Worm (Caenorhabditis elegans) whole organism, L1 larva: ENCODE data around the gene rde-12.

Experiments
- C04F5.9 ChIP-seq: sonication (generic microtip); optimal IDR thresholded peaks from 2 replicates; lab custom pipeline; 2016; ENCODE audit warnings: missing genetic modification characterization, missing compliant biosample characterization
- C16A3.4 ChIP-seq: fragments of 150-350 bp; optimal IDR thresholded peaks from 2 replicates; lab custom pipeline; 2014; ENCODE audit warnings: missing biosample characterization, missing genetic modification characterization
- alr-1 ChIP-seq: fragments of 200-800 bp; sonication (Bioruptor generic); optimal IDR thresholded peaks from 2 replicates; lab custom pipeline; 2018; ENCODE audit warnings: borderline replicate concordance, mild to moderate bottlenecking, missing genetic modification characterization, missing compliant biosample characterization
- ceh-88 ChIP-seq: fragments of 200-800 bp; sonication (Bioruptor generic); IDR thresholded peaks from 2 replicates; pipeline ENCODE4 v1.3.6; 2022; ENCODE audit warnings: missing genetic modification characterization, missing compliant biosample characterization
- ceh-90 ChIP-seq: sonication (generic microtip); optimal IDR thresholded peaks from 2 replicates; lab custom pipeline; 2016; ENCODE audit warnings: missing genetic modification characterization, missing compliant biosample characterization
- ces-1 ChIP-seq: fragments of 150-350 bp; optimal IDR thresholded peaks from 2 replicates; lab custom pipeline; 2014; ENCODE audit warnings: missing biosample characterization, missing genetic modification reagents, missing genetic modification characterization
- dpl-1 ChIP-seq, 3 experiments: fragments of 150-350 bp in 2 of 3; sonication (generic microtip) in 1 of 3; optimal IDR thresholded peaks; 2 replicates each; lab custom pipeline; 2014 to 2017; ENCODE audit warnings: missing biosample characterization in 3 of 3, missing genetic modification characterization in 3 of 3, missing genetic modification reagents in 3 of 3
- efl-1 ChIP-seq, 4 experiments: fragments of 150-350 bp; optimal IDR thresholded peaks in 3 of 4; peaks in 1 of 4; 1 replicate in 1 of 4; 2 replicates in 3 of 4; lab custom pipeline; 2014; ENCODE audit warnings: missing biosample characterization in 2 of 4, missing genetic modification characterization in 2 of 4, missing genetic modification reagents in 2 of 4
- egl-27 ChIP-seq, 2 experiments: fragments of 150-350 bp in 1 of 2; sonication (generic microtip); optimal IDR thresholded peaks; 3 replicates each; lab custom pipeline; 2017 to 2018; ENCODE audit warnings: missing biosample characterization in 2 of 2, missing genetic modification characterization in 2 of 2, missing genetic modification reagents in 2 of 2
- elt-2 ChIP-seq: sonication (generic microtip); optimal IDR thresholded peaks from 2 replicates; lab custom pipeline; 2016; ENCODE audit warnings: missing genetic modification characterization, mild to moderate bottlenecking, inconsistent platforms, missing compliant biosample characterization, missing genetic modification reagents
- elt-3 ChIP-seq, 6 experiments: fragments of 150-350 bp in 1 of 6; sonication (generic microtip); optimal IDR thresholded peaks; 2 replicates each; lab custom pipeline; 2017 to 2018; ENCODE audit warnings: missing biosample characterization in 6 of 6, missing genetic modification characterization in 6 of 6, inconsistent platforms in 1 of 6
- ets-5 ChIP-seq: fragments of 200-800 bp; sonication (Bioruptor generic); IDR thresholded peaks from 2 replicates; pipeline ENCODE4 v1.3.6; 2022; ENCODE audit warnings: missing genetic modification characterization, missing compliant biosample characterization
- fkh-10 ChIP-seq: sonication (generic microtip); optimal IDR thresholded peaks from 2 replicates; lab custom pipeline; 2017; ENCODE audit warnings: missing biosample characterization, missing genetic modification reagents, missing genetic modification characterization
- fkh-4 ChIP-seq: sonication (generic microtip); optimal IDR thresholded peaks from 2 replicates; lab custom pipeline; 2016; ENCODE audit warnings: missing compliant biosample characterization, missing genetic modification characterization, borderline replicate concordance
- fos-1 ChIP-seq: fragments of 150-350 bp; optimal IDR thresholded peaks from 2 replicates; lab custom pipeline; 2014; ENCODE audit warnings: missing biosample characterization, missing genetic modification characterization
- grh-1 ChIP-seq: fragments of 200-800 bp; sonication (Bioruptor generic); IDR thresholded peaks from 2 replicates; pipeline ENCODE4 v1.3.6; 2022; ENCODE audit warnings: missing genetic modification reagents, missing genetic modification characterization, missing compliant biosample characterization
- hlh-17 ChIP-seq: fragments of 200-800 bp; sonication (Bioruptor generic); optimal IDR thresholded peaks from 2 replicates; lab custom pipeline; 2018; ENCODE audit warnings: missing genetic modification characterization, mild to moderate bottlenecking, missing compliant biosample characterization, moderate library complexity, borderline replicate concordance
- hlh-4 ChIP-seq: sonication (generic microtip); optimal IDR thresholded peaks from 2 replicates; lab custom pipeline; 2016; ENCODE audit warnings: mild to moderate bottlenecking, missing genetic modification characterization, missing compliant biosample characterization
- hpl-2 ChIP-seq: fragments of 150-350 bp; optimal IDR thresholded peaks from 2 replicates; lab custom pipeline; 2014; ENCODE audit warnings: missing biosample characterization, missing genetic modification reagents, missing genetic modification characterization
- isw-1 ChIP-seq: fragments of 200-800 bp; sonication (Bioruptor generic); IDR thresholded peaks from 2 replicates; pipeline ENCODE4 v1.3.6; 2022; ENCODE audit warnings: missing genetic modification characterization, missing compliant biosample characterization
- lin-13 ChIP-seq: fragments of 150-350 bp; optimal IDR thresholded peaks from 2 replicates; lab custom pipeline; 2014; ENCODE audit warnings: missing biosample characterization, missing genetic modification reagents, missing genetic modification characterization
- lin-15B ChIP-seq: fragments of 150-350 bp; sonication (generic microtip); optimal IDR thresholded peaks from 3 replicates; lab custom pipeline; 2014; ENCODE audit warnings: missing biosample characterization, missing genetic modification characterization
- lin-35 ChIP-seq, 2 experiments: fragments of 150-350 bp; optimal IDR thresholded peaks; 2 replicates each; lab custom pipeline; 2014; ENCODE audit warnings: missing biosample characterization in 2 of 2, missing genetic modification characterization in 2 of 2, missing genetic modification reagents in 2 of 2
- lin-39 ChIP-seq: fragments of 150-350 bp; optimal IDR thresholded peaks from 2 replicates; lab custom pipeline; 2014; ENCODE audit warnings: missing biosample characterization, missing genetic modification reagents, missing genetic modification characterization
- lsy-2 ChIP-seq, 2 experiments: fragments of 150-350 bp; optimal IDR thresholded peaks; 2 replicates each; lab custom pipeline; 2014; ENCODE audit warnings: missing biosample characterization in 2 of 2, missing genetic modification characterization in 2 of 2
- mab-9 ChIP-seq: fragments of 200-800 bp; sonication (Bioruptor generic); IDR thresholded peaks from 2 replicates; pipeline ENCODE4 v1.3.6; 2022; ENCODE audit warnings: missing genetic modification reagents, missing genetic modification characterization, missing compliant biosample characterization
- mef-2 ChIP-seq: fragments of 150-350 bp; optimal IDR thresholded peaks from 2 replicates; lab custom pipeline; 2014; ENCODE audit warnings: missing biosample characterization, missing genetic modification characterization
- nhr-11 ChIP-seq: fragments of 150-350 bp; optimal IDR thresholded peaks from 2 replicates; lab custom pipeline; 2014; ENCODE audit warnings: missing biosample characterization, missing genetic modification characterization
- nhr-12 ChIP-seq: sonication (generic microtip); optimal IDR thresholded peaks from 2 replicates; lab custom pipeline; 2017; ENCODE audit warnings: missing biosample characterization, missing genetic modification characterization
- nhr-19 ChIP-seq: fragments of 200-800 bp; sonication (Bioruptor generic); conservative IDR thresholded peaks from 2 replicates; pipeline ENCODE4 v1.3.6; 2022; ENCODE audit warnings: missing genetic modification characterization, missing compliant biosample characterization
- nhr-20 ChIP-seq: sonication (generic microtip); optimal IDR thresholded peaks from 2 replicates; lab custom pipeline; 2016; ENCODE audit warnings: mild to moderate bottlenecking, missing genetic modification characterization, missing compliant biosample characterization
- nhr-47 ChIP-seq: sonication (generic microtip); optimal IDR thresholded peaks from 2 replicates; lab custom pipeline; 2016; ENCODE audit warnings: mild to moderate bottlenecking, missing genetic modification characterization, moderate library complexity, missing compliant biosample characterization
- nhr-71 ChIP-seq: sonication (generic microtip); optimal IDR thresholded peaks from 2 replicates; lab custom pipeline; 2016; ENCODE audit warnings: mild to moderate bottlenecking, missing genetic modification characterization, moderate library complexity, missing compliant biosample characterization
- nhr-77 ChIP-seq: fragments of 150-350 bp; optimal IDR thresholded peaks from 2 replicates; lab custom pipeline; 2014; ENCODE audit warnings: missing biosample characterization, missing genetic modification characterization
- nhr-84 ChIP-seq: sonication (generic microtip); optimal IDR thresholded peaks from 2 replicates; lab custom pipeline; 2017; ENCODE audit warnings: missing biosample characterization, missing genetic modification characterization
- pag-3 ChIP-seq: sonication (generic microtip); optimal IDR thresholded peaks from 2 replicates; lab custom pipeline; 2017; ENCODE audit warnings: missing genetic modification characterization, mild to moderate bottlenecking, missing compliant biosample characterization, antibody characterized with exemption, borderline replicate concordance; ENCODE audit not compliant: insufficient read depth
- pax-3 ChIP-seq: fragments of 200-800 bp; sonication (Bioruptor generic); optimal IDR thresholded peaks from 2 replicates; lab custom pipeline; 2018; ENCODE audit warnings: mild to moderate bottlenecking, missing genetic modification characterization, moderate library complexity, missing compliant biosample characterization
- pqm-1 ChIP-seq: sonication (generic microtip); optimal IDR thresholded peaks from 3 replicates; lab custom pipeline; 2017; ENCODE audit warnings: missing biosample characterization, missing genetic modification characterization
- sox-4 ChIP-seq: sonication (generic microtip); optimal IDR thresholded peaks from 2 replicates; lab custom pipeline; 2016; ENCODE audit warnings: missing genetic modification characterization, missing compliant biosample characterization
- sptf-1 ChIP-seq: fragments of 150-350 bp; optimal IDR thresholded peaks from 2 replicates; lab custom pipeline; 2014; ENCODE audit warnings: missing biosample characterization, missing genetic modification characterization
- sup-37 ChIP-seq: fragments of 200-800 bp; sonication (Bioruptor generic); optimal IDR thresholded peaks from 2 replicates; lab custom pipeline; 2018; ENCODE audit warnings: mild to moderate bottlenecking, missing genetic modification characterization, missing compliant biosample characterization
- tbx-2 ChIP-seq: sonication (generic microtip); optimal IDR thresholded peaks from 2 replicates; lab custom pipeline; 2016; ENCODE audit warnings: missing genetic modification characterization, missing compliant biosample characterization
- unc-30 ChIP-seq: sonication (generic microtip); optimal IDR thresholded peaks from 2 replicates; lab custom pipeline; 2017; ENCODE audit warnings: missing biosample characterization, missing genetic modification characterization
- unc-98 ChIP-seq: fragments of 200-800 bp; sonication (Bioruptor generic); IDR thresholded peaks from 2 replicates; pipeline ENCODE4 v1.3.6; 2022; ENCODE audit warnings: missing genetic modification characterization, missing compliant biosample characterization
- vab-15 ChIP-seq: sonication (generic microtip); optimal IDR thresholded peaks from 2 replicates; lab custom pipeline; 2017; ENCODE audit warnings: missing genotype, mild to moderate bottlenecking, missing genetic modification characterization, missing compliant biosample characterization
- zip-4 ChIP-seq: fragments of 200-800 bp; sonication (Bioruptor generic); optimal IDR thresholded peaks from 2 replicates; lab custom pipeline; 2018; ENCODE audit warnings: mild to moderate bottlenecking, missing genetic modification characterization, moderate library complexity, missing compliant biosample characterization

The rde-12 gene

DNA sequence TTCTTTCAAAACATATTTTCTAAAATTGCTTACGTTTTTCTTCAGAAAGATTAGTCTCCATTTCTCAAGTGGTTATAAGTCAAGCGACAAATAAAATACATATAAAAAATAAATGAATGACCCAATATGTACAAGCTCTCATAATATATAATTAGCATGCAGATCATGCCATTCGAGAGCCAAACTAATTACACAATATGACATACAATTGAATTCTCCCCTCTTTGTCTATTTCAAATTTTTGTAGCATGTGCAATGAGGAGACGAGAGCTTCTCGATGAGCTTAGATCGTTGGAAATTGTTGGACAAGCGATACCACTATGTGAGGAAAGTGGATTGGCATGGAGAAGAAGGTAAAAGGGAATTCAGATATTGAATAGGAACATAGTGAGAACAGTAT is 42.1 kb downstream of the rde-12 start, which contains the start of gene hlh-34:
TSS of gene hlh-34 (minus strand) at position 101 of the 400 bp plus-strand sequence.
- no peak for TF ChIP-seq fkh-10
- TF ChIP-seq hlh-4, result no peak
- TF ChIP-seq alr-1 (tag; lab: Kevin White, UChicago), result no peak
- TF ChIP-seq zip-4 (GFP tag; lab: Kevin White, UChicago), result no peak
- TF ChIP-seq, all 84 proteins: peak for 0

DNA sequence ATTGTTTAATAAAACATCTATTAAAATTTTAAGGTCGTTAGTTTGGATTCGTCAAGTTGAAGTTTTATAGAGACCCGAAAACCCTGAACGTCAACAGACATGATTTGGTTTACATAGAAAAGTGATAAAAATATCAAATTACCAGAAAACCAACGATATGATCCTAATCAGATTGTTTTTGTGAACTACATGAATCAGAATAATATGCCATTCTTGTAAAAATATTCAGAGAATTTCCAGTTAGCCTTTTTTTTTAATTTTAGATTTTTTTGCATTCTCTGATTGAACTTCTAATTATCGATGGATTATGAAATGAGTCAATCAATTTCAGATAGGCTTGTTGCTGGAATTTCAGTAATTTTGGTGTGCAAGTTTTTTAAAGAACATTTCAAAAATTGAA is 45.9 kb downstream of the rde-12 start, which contains the start of gene srx-96:
TSS of gene srx-96 (plus strand) at position 301 of the 400 bp plus-strand sequence.
- no peak for TF ChIP-seq nhr-71 (tag; lab: Kevin White, UChicago)
- TF ChIP-seq elt-2 (tag; lab: Kevin White, UChicago), result no peak
- TF ChIP-seq ceh-90, result no peak
- no peak for TF ChIP-seq fkh-4
- TF ChIP-seq vab-15 (tag; lab: Kevin White, UChicago), result no peak
- TF ChIP-seq ets-5 (GFP tag; lab: Robert Waterston, UW), result no peak
- TF ChIP-seq tbx-2, result no peak
- no peak for TF ChIP-seq nhr-47 (tag; lab: Kevin White, UChicago)

DNA sequence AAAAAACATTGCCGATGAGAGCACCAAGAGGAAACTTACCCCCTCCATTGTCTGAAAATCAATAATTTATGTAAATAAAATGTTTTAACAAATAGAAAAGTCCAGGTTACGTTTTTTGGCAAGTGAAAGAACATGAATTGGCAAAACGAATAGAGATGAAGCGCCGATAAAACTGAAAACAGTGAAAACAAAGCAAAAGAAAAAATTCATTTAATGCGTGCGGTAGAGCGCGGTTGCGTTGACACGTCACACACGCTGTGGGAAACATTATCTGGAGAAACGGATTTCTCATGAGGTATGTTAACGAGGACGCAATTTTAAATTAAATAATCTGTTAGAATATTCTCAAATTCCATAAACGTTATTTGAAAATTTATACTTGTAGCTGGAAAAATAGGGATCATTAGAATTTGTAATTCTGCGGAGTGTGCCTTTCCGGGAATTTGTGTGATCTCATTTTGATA is 50.1 kb downstream of the rde-12 start, which contains the start of gene zipt-9:
TSS of gene zipt-9 (minus strand) at position 51 of the 464 bp plus-strand sequence.
- TF ChIP-seq nhr-77 (peak; percentile 83), mef-2 (no peak), pag-3 (tag; lab: Kevin White, UChicago) (no peak), nhr-11 (tag; lab: Kevin White, UChicago) (no peak), zip-4 (GFP tag; lab: Kevin White, UChicago) (no peak), unc-98 (peak; percentile 86), unc-30 (no peak), sptf-1 (tag; lab: Kevin White, UChicago) (no peak), sup-37 (GFP tag; lab: Kevin White, UChicago) (no peak), isw-1 (GFP tag; lab: Robert Waterston, UW) (peak; percentile 84), efl-1 (optimal IDR thresholded peaks at IDR 0.05; lab: Kevin White, UChicago) (peak; percentile 82 to 85), efl-1 (GFP tag; optimal IDR thresholded peaks at IDR 0.05 in 1 of 2; lab: Kevin White, UChicago) (peak; percentile 73 to 95), tbx-2 (peak; percentile 82), lsy-2 (tag; optimal IDR thresholded peaks at IDR 0.05; lab: Kevin White, UChicago) (peak in 1 of 2 experiments; percentile 86), hlh-17 (GFP tag; lab: Kevin White, UChicago) (no peak), pqm-1 (no peak), elt-3 (tag; optimal IDR thresholded peaks at IDR 0.05; lab: Kevin White, UChicago) (peak in 2 of 6 experiments; percentile 48 to 80), egl-27 (tag; optimal IDR thresholded peaks at IDR 0.05; lab: Kevin White, UChicago) (no peak), C04F5.9 (tag; lab: Kevin White, UChicago) (peak; percentile 70), nhr-12 (tag; lab: Kevin White, UChicago) (no peak), alr-1 (tag; lab: Kevin White, UChicago) (no peak), lin-15B (tag; lab: Kevin White, UChicago) (peak; percentile 90), ets-5 (GFP tag; lab: Robert Waterston, UW) (no peak), nhr-19 (GFP tag; lab: Robert Waterston, UW) (peak; percentile 83), nhr-20 (peak; percentile 89), lin-39 (tag; lab: Kevin White, UChicago) (peak; percentile 11), lin-35 (GFP tag; optimal IDR thresholded peaks at IDR 0.05; lab: Kevin White, UChicago) (peak; percentile 75 to 89), pax-3 (peak; percentile 99), mab-9 (GFP tag; lab: Robert Waterston, UW) (peak; percentile 60), grh-1 (peak; percentile 50; the same call in 1 of the 2 replicates), hlh-4 (peak; percentile 5), ces-1 (GFP tag; lab: Kevin White, UChicago) (no peak), fos-1 (tag; lab: Kevin White, UChicago) (peak; percentile 65), lin-13 (GFP tag; lab: Kevin White, UChicago) (peak; percentile 63), nhr-84 (tag; lab: Kevin White, UChicago) (no peak), hpl-2 (GFP tag; lab: Kevin White, UChicago) (peak; percentile 25), ceh-88 (GFP tag; lab: Robert Waterston, UW) (peak; percentile 80), C16A3.4 (tag; lab: Kevin White, UChicago) (peak; percentile 89), sox-4 (tag; lab: Kevin White, UChicago) (peak; percentile 63), elt-2 (tag; lab: Kevin White, UChicago) (peak; percentile 7), dpl-1 (GFP tag; optimal IDR thresholded peaks at IDR 0.05; lab: Kevin White, UChicago) (peak; percentile 67 to 84 (median 77))
